Worm (Caenorhabditis elegans) whole organism, L4 larva: ENCODE data around the gene T04C12.33.
A peak's percentile ranks its signal among the peaks of the same experiment; 100 is the strongest.

Experiments used
- F37D6.2 ChIP-seq: sonication (generic microtip); optimal IDR thresholded peaks from 2 replicates; lab custom pipeline; 2016; ENCODE audit warnings: mild to moderate bottlenecking, missing genetic modification characterization, missing compliant biosample characterization
- F44E2.7 ChIP-seq: fragments of 200-800 bp; sonication (Bioruptor generic); IDR thresholded peaks from 2 replicates; pipeline ENCODE4 v2.1.2; 2022; ENCODE audit warnings: missing genetic modification characterization, missing compliant biosample characterization
- R02D3.7 ChIP-seq: fragments of 150-350 bp; sonication (generic microtip); optimal IDR thresholded peaks from 3 replicates; lab custom pipeline; 2014; ENCODE audit warnings: missing biosample characterization, missing genetic modification characterization
- Y75B8A.6 ChIP-seq: fragments of 200-800 bp; sonication (Bioruptor generic); IDR thresholded peaks from 2 replicates; pipeline ENCODE4 v1.3.6; 2022; ENCODE audit warnings: missing genetic modification reagents, missing genetic modification characterization, missing compliant biosample characterization
- ZK546.5 ChIP-seq, 2 experiments: sonication (generic microtip); optimal IDR thresholded peaks; 2 replicates each; lab custom pipeline; 2017; ENCODE audit warnings: missing biosample characterization in 2 of 2, missing genetic modification characterization in 2 of 2
- aly-2 ChIP-seq: sonication (generic microtip); optimal IDR thresholded peaks from 2 replicates; lab custom pipeline; 2018; ENCODE audit warnings: missing biosample characterization, missing genetic modification characterization
- arid-1 ChIP-seq: fragments of 200-800 bp; sonication (Bioruptor generic); conservative IDR thresholded peaks from 2 replicates; pipeline ENCODE4 v1.3.6; 2022; ENCODE audit warnings: missing genetic modification reagents, missing genetic modification characterization, missing compliant biosample characterization
- ceh-32 ChIP-seq: sonication (generic microtip); optimal IDR thresholded peaks from 2 replicates; lab custom pipeline; 2016; ENCODE audit warnings: mild to moderate bottlenecking, missing genetic modification characterization, missing compliant biosample characterization; ENCODE audit not compliant: poor library complexity
- ceh-44 ChIP-seq: fragments of 200-800 bp; sonication (Bioruptor generic); IDR thresholded peaks from 2 replicates; pipeline ENCODE4 v1.3.6; 2022; ENCODE audit warnings: missing genetic modification reagents, missing genetic modification characterization, missing compliant biosample characterization
- ceh-62 ChIP-seq: sonication (generic microtip); optimal IDR thresholded peaks from 2 replicates; lab custom pipeline; 2017; ENCODE audit warnings: missing biosample characterization, missing genetic modification characterization
- ces-1 ChIP-seq: fragments of 150-350 bp; sonication (generic microtip); optimal IDR thresholded peaks from 4 replicates; lab custom pipeline; 2014; ENCODE audit warnings: missing biosample characterization, missing genetic modification reagents, missing genetic modification characterization
- daf-16 ChIP-seq, 3 experiments: sonication (generic microtip); optimal IDR thresholded peaks; 2 replicates each; lab custom pipeline; 2016 to 2017; ENCODE audit warnings: missing genetic modification characterization in 3 of 3, missing genetic modification reagents in 3 of 3, mild to moderate bottlenecking in 2 of 3, missing compliant biosample characterization in 2 of 3, missing biosample characterization in 1 of 3, moderate library complexity in 1 of 3
- daf-19 ChIP-seq: fragments of 200-800 bp; sonication (Bioruptor generic); conservative IDR thresholded peaks from 2 replicates; pipeline ENCODE4 v1.3.6; 2022; ENCODE audit warnings: missing genetic modification characterization, missing compliant biosample characterization
- dmd-6 ChIP-seq: fragments of 200-800 bp; sonication (Bioruptor generic); IDR thresholded peaks from 2 replicates; pipeline ENCODE4 v1.3.6; 2022; ENCODE audit warnings: missing genetic modification reagents, missing genetic modification characterization, missing compliant biosample characterization
- dmd-9 ChIP-seq: fragments of 200-800 bp; sonication (Bioruptor generic); IDR thresholded peaks from 2 replicates; pipeline ENCODE4 v1.3.6; 2022; ENCODE audit warnings: missing genetic modification reagents, missing genetic modification characterization, missing compliant biosample characterization
- dpl-1 ChIP-seq: fragments of 150-350 bp; optimal IDR thresholded peaks from 2 replicates; lab custom pipeline; 2014; ENCODE audit warnings: missing biosample characterization, missing genetic modification reagents, missing genetic modification characterization
- egl-43 ChIP-seq: fragments of 200-800 bp; sonication (Bioruptor generic); IDR thresholded peaks from 2 replicates; pipeline ENCODE4 v1.3.6; 2022; ENCODE audit warnings: missing genetic modification reagents, missing genetic modification characterization, missing compliant biosample characterization
- fos-1 ChIP-seq: fragments of 150-350 bp; optimal IDR thresholded peaks from 2 replicates; lab custom pipeline; 2014; ENCODE audit warnings: missing biosample characterization, missing genetic modification characterization
- hif-1 ChIP-seq, 2 experiments: sonication (generic microtip); optimal IDR thresholded peaks; 2 replicates each; lab custom pipeline; 2016 to 2017; ENCODE audit warnings: missing compliant biosample characterization in 2 of 2, missing genetic modification characterization in 2 of 2, missing genetic modification reagents in 2 of 2, missing genotype in 2 of 2, mild to moderate bottlenecking in 1 of 2
- hlh-11 ChIP-seq: fragments of 200-800 bp; sonication (Bioruptor generic); optimal IDR thresholded peaks from 2 replicates; lab custom pipeline; 2018; ENCODE audit warnings: mild to moderate bottlenecking, missing genetic modification characterization, missing compliant biosample characterization
- lin-1 ChIP-seq: fragments of 200-800 bp; sonication (Bioruptor generic); IDR thresholded peaks from 2 replicates; pipeline ENCODE4 v1.3.6; 2022; ENCODE audit warnings: missing genetic modification reagents, missing genetic modification characterization, missing compliant biosample characterization
- lin-13 ChIP-seq: fragments of 150-350 bp; optimal IDR thresholded peaks from 2 replicates; lab custom pipeline; 2014; ENCODE audit warnings: missing biosample characterization, missing genetic modification reagents, missing genetic modification characterization
- lin-15B ChIP-seq: fragments of 150-350 bp; sonication (generic microtip); optimal IDR thresholded peaks from 3 replicates; lab custom pipeline; 2014; ENCODE audit warnings: missing biosample characterization, missing genetic modification characterization
- lin-38 ChIP-seq: fragments of 200-800 bp; sonication (Bioruptor generic); IDR thresholded peaks from 2 replicates; pipeline ENCODE4 v1.3.6; 2022; ENCODE audit warnings: missing genetic modification reagents, missing genetic modification characterization, missing compliant biosample characterization
- lsy-2 ChIP-seq, 2 experiments: fragments of 150-350 bp in 1 of 2; sonication (generic microtip) in 1 of 2; optimal IDR thresholded peaks; 2 replicates each; lab custom pipeline; 2014 to 2017; ENCODE audit warnings: missing biosample characterization in 2 of 2, missing genetic modification characterization in 2 of 2
- mdt-29 ChIP-seq: fragments of 200-800 bp; sonication (Bioruptor generic); IDR thresholded peaks from 2 replicates; pipeline ENCODE4 v1.3.6; 2022; ENCODE audit warnings: missing genetic modification reagents, missing genetic modification characterization, missing compliant biosample characterization
- mes-2 ChIP-seq: sonication (generic microtip); optimal IDR thresholded peaks from 2 replicates; lab custom pipeline; 2016; ENCODE audit warnings: missing genotype, mild to moderate bottlenecking, missing genetic modification characterization, missing compliant biosample characterization; ENCODE audit not compliant: poor library complexity, severe bottlenecking
- mxl-3 ChIP-seq: fragments of 200-800 bp; sonication (Bioruptor generic); optimal IDR thresholded peaks from 2 replicates; lab custom pipeline; 2018; ENCODE audit warnings: mild to moderate bottlenecking, missing genetic modification characterization, missing compliant biosample characterization
- nhr-48 ChIP-seq: sonication (generic microtip); optimal IDR thresholded peaks from 2 replicates; lab custom pipeline; 2016; ENCODE audit warnings: mild to moderate bottlenecking, missing genetic modification characterization, missing compliant biosample characterization
- nhr-77 ChIP-seq: fragments of 150-350 bp; optimal IDR thresholded peaks from 2 replicates; lab custom pipeline; 2014; ENCODE audit warnings: missing biosample characterization, missing genetic modification characterization
- pha-4 ChIP-seq, 2 experiments: fragments of 150-350 bp in 1 of 2; fragments of 200-800 bp in 1 of 2; sonication (Bioruptor generic) in 1 of 2; IDR thresholded peaks in 1 of 2; optimal IDR thresholded peaks in 1 of 2; 2 replicates each; pipeline versions ENCODE4 v1.3.6 to Lab custom; 2014 to 2022; ENCODE audit warnings: missing genetic modification characterization in 2 of 2, missing genetic modification reagents in 2 of 2, missing biosample characterization in 1 of 2, missing compliant biosample characterization in 1 of 2
- php-3 ChIP-seq: fragments of 200-800 bp; sonication (Bioruptor generic); IDR thresholded peaks from 2 replicates; pipeline ENCODE4 v1.3.6; 2022; ENCODE audit warnings: missing genetic modification reagents, missing genetic modification characterization, missing compliant biosample characterization
- pqm-1 ChIP-seq: sonication (generic microtip); optimal IDR thresholded peaks from 2 replicates; lab custom pipeline; 2017; ENCODE audit warnings: missing biosample characterization, missing genetic modification characterization
- sdz-12 ChIP-seq: fragments of 200-800 bp; sonication (Bioruptor generic); optimal IDR thresholded peaks from 2 replicates; lab custom pipeline; 2018; ENCODE audit warnings: mild to moderate bottlenecking, missing genetic modification characterization, missing compliant biosample characterization
- skn-1 ChIP-seq: fragments of 150-350 bp; optimal IDR thresholded peaks from 2 replicates; lab custom pipeline; 2014; ENCODE audit warnings: missing biosample characterization, missing genetic modification characterization
- snpc-1.2 ChIP-seq: fragments of 200-800 bp; sonication (Bioruptor generic); IDR thresholded peaks from 2 replicates; pipeline ENCODE4 v1.3.6; 2022; ENCODE audit warnings: missing genetic modification reagents, missing genetic modification characterization, missing compliant biosample characterization
- snpc-4 ChIP-seq: fragments of 150-350 bp; optimal IDR thresholded peaks from 2 replicates; lab custom pipeline; 2014; ENCODE audit warnings: missing biosample characterization, missing genetic modification characterization
- spr-1 ChIP-seq: sonication (generic microtip); optimal IDR thresholded peaks from 2 replicates; lab custom pipeline; 2016; ENCODE audit warnings: mild to moderate bottlenecking, missing genetic modification characterization, missing compliant biosample characterization
- tag-97 ChIP-seq: fragments of 200-800 bp; sonication (Bioruptor generic); IDR thresholded peaks from 2 replicates; pipeline ENCODE4 v1.3.6; 2022; ENCODE audit warnings: missing genetic modification characterization, missing compliant biosample characterization
- unc-62 ChIP-seq, 3 experiments: fragments of 150-350 bp in 1 of 3; sonication (generic microtip); optimal IDR thresholded peaks in 2 of 3; peaks in 1 of 3; 1 replicate in 1 of 3; 2 replicates in 2 of 3; lab custom pipeline; 2014 to 2017; ENCODE audit warnings: missing biosample characterization in 3 of 3, missing genetic modification characterization in 3 of 3, missing genetic modification reagents in 3 of 3, missing genotype in 1 of 3
- zag-1 ChIP-seq: fragments of 150-350 bp; optimal IDR thresholded peaks from 2 replicates; lab custom pipeline; 2014; ENCODE audit warnings: missing biosample characterization, missing genetic modification characterization
- zfp-2 ChIP-seq: sonication (generic microtip); optimal IDR thresholded peaks from 2 replicates; lab custom pipeline; 2016; ENCODE audit warnings: mild to moderate bottlenecking, missing genetic modification characterization, missing compliant biosample characterization

T04C12.33 gene

ce11 chrV:11070388-11070787, 18.4 kb downstream of the T04C12.33 start (continued):
- TF ChIP-seq mxl-3 (no peak), ceh-62 (tag; lab: Kevin White, UChicago) (no peak), dmd-6 (GFP tag; lab: Robert Waterston, UW) (peak; percentile 71), ces-1 (GFP tag; lab: Kevin White, UChicago) (no peak), tag-97 (GFP tag; lab: Robert Waterston, UW) (no peak), arid-1 (GFP tag; lab: Robert Waterston, UW) (no peak), ceh-44 (no peak), hlh-11 (tag; lab: Kevin White, UChicago) (peak; percentile 60), zag-1 (tag; lab: Kevin White, UChicago) (no peak), nhr-48 (tag; lab: Kevin White, UChicago) (no peak), daf-19 (GFP tag; lab: Robert Waterston, UW) (no peak), mes-2 (tag; lab: Kevin White, UChicago) (no peak), aly-2 (no peak), snpc-1.2 (no peak), lsy-2 (tag; optimal IDR thresholded peaks at IDR 0.05; lab: Kevin White, UChicago) (peak in 1 of 2 experiments; percentile 27), sdz-12 (no peak), fos-1 (tag; lab: Kevin White, UChicago) (no peak), nhr-77 (tag; lab: Kevin White, UChicago) (peak; percentile 85), lin-38 (no peak), snpc-4 (tag; lab: Kevin White, UChicago) (no peak), mdt-29 (GFP tag; lab: Robert Waterston, UW) (no peak), Y75B8A.6 (GFP tag; lab: Robert Waterston, UW) (no peak), unc-62 (GFP tag; optimal IDR thresholded peaks at IDR 0.05 in 1 of 2; lab: Kevin White, UChicago) (peak in 1 of 2 experiments; percentile 15), unc-62 (tag; optimal IDR thresholded peaks at IDR 0.05; lab: Kevin White, UChicago) (no peak), daf-16 (GFP tag; optimal IDR thresholded peaks at IDR 0.05; lab: Kevin White, UChicago) (no peak), daf-16 (tag; optimal IDR thresholded peaks at IDR 0.05; lab: Kevin White, UChicago) (peak; percentile 99), R02D3.7 (tag; lab: Kevin White, UChicago) (no peak), pqm-1 (tag; lab: Kevin White, UChicago) (peak; percentile 69), php-3 (GFP tag; lab: Robert Waterston, UW) (no peak), spr-1 (tag; lab: Kevin White, UChicago) (no peak), ZK546.5 (tag; optimal IDR thresholded peaks at IDR 0.05; lab: Kevin White, UChicago) (no peak), egl-43 (GFP tag; lab: Robert Waterston, UW) (no peak), zfp-2 (tag; lab: Kevin White, UChicago) (no peak), dpl-1 (GFP tag; lab: Kevin White, UChicago) (no peak), ceh-32 (tag; lab: Kevin White, UChicago) (no peak), pha-4 (GFP tag; IDR thresholded peaks at IDR 0.05; lab: Robert Waterston, UW) (no peak), pha-4 (tag; optimal IDR thresholded peaks at IDR 0.05; lab: Kevin White, UChicago) (no peak), lin-15B (tag; lab: Kevin White, UChicago) (no peak), hif-1 (tag; optimal IDR thresholded peaks at IDR 0.05; lab: Kevin White, UChicago) (no peak), dmd-9 (GFP tag; lab: Robert Waterston, UW) (no peak), skn-1 (no peak), lin-1 (GFP tag; lab: Robert Waterston, UW) (no peak), lin-13 (no peak)

DNA sequence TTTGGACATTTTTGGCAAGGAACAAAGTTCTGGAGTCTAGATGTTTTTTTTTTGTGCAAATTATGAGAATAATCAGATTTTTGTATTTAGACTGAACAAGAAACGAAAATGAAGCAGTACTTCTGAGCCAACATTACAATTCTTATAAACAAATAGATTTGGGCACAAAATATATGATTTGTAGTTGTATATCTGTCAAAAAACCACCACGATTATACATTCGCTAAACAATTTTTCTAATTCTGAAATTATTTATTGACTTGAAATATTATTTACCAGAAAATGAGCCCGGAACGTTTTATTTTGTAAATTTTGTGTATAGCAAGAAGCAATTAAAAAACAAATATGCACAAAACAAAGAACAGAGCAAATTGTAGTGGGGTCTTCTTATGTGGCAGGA, 19.4 kb downstream of the T04C12.33 start:
- TF ChIP-seq pqm-1 (tag; lab: Kevin White, UChicago) (no peak), fos-1 (tag; lab: Kevin White, UChicago) (peak; percentile 22), F44E2.7 (GFP tag; lab: Robert Waterston, UW) (no peak), F37D6.2 (tag; lab: Kevin White, UChicago) (no peak)
